Worm (Caenorhabditis elegans) whole organism, late embryonic: Measurements from ENCODE around the gene egl-2.

Source experiments
- F13H6.1 ChIP-seq: sonication (generic microtip); optimal IDR thresholded peaks from 2 replicates; lab custom pipeline; 2016; ENCODE audit warnings: missing genetic modification characterization, missing compliant biosample characterization
- K02D7.2 ChIP-seq: sonication (generic microtip); optimal IDR thresholded peaks from 2 replicates; lab custom pipeline; 2017; ENCODE audit warnings: mild to moderate bottlenecking, missing genetic modification characterization, missing compliant biosample characterization
- ama-1 ChIP-seq: fragments of 150-350 bp; optimal IDR thresholded peaks from 2 replicates; lab custom pipeline; 2014
- ceh-9 ChIP-seq: sonication (generic microtip); optimal IDR thresholded peaks from 2 replicates; lab custom pipeline; 2016; ENCODE audit warnings: mild to moderate bottlenecking, missing genetic modification characterization, inconsistent platforms, missing compliant biosample characterization
- che-1 ChIP-seq: sonication (generic microtip); optimal IDR thresholded peaks from 2 replicates; lab custom pipeline; 2016; ENCODE audit warnings: mild to moderate bottlenecking, missing genetic modification characterization, missing compliant biosample characterization
- fax-1 ChIP-seq: sonication (generic microtip); optimal IDR thresholded peaks from 2 replicates; lab custom pipeline; 2016; ENCODE audit warnings: missing genotype, missing genetic modification characterization, missing compliant biosample characterization
- fkh-10 ChIP-seq: fragments of 150-350 bp; optimal IDR thresholded peaks from 2 replicates; lab custom pipeline; 2014; ENCODE audit warnings: missing biosample characterization, missing genetic modification reagents, missing genetic modification characterization
- nhr-11 ChIP-seq: fragments of 150-350 bp; optimal IDR thresholded peaks from 2 replicates; lab custom pipeline; 2014; ENCODE audit warnings: missing biosample characterization, missing genetic modification characterization
- nhr-232 ChIP-seq: sonication (generic microtip); optimal IDR thresholded peaks from 2 replicates; lab custom pipeline; 2016; ENCODE audit warnings: missing genetic modification characterization, missing compliant biosample characterization
- ref-2 ChIP-seq: sonication (generic microtip); optimal IDR thresholded peaks from 2 replicates; lab custom pipeline; 2016; ENCODE audit warnings: missing genetic modification characterization, missing compliant biosample characterization
- sdc-2 ChIP-seq: sonication (generic microtip); optimal IDR thresholded peaks from 2 replicates; lab custom pipeline; 2016; ENCODE audit warnings: missing genotype, missing genetic modification characterization, missing compliant biosample characterization
- sox-4 ChIP-seq: sonication (generic microtip); optimal IDR thresholded peaks from 2 replicates; lab custom pipeline; 2017; ENCODE audit warnings: mild to moderate bottlenecking, missing genetic modification characterization, inconsistent platforms, missing compliant biosample characterization
- unc-55 ChIP-seq: sonication (generic microtip); optimal IDR thresholded peaks from 2 replicates; lab custom pipeline; 2017; ENCODE audit warnings: missing biosample characterization, missing genetic modification reagents, missing genetic modification characterization

DNA sequence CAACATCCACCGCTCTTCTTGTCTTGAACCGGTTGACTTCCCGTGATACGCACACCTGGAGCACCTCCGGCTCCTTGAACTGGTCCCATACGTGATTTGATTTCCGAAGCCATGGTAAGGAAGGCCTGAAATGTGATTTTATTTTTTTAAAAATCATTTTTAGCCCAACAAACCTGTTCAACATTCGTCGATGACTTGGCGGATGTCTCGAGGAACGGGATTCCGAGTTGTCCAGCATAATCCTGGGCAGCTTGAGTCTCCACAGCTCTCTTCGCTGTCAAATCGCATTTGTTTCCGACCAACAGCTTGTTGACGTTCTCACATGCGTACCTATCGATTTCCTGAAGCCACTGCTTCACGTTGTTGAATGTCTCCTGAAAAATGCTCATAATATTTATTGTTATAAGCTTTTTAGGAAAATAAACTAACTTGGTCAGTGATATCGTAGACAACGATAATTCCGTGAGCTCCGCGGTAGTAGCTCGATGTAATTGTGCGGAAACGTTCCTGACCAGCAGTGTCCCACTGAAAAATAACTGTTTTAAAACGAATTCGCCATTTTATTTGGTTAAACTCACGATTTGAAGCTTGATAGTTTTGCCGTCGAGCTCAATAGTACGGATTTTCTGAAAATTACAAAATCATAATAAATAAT is 35.9 kb downstream of the egl-2 start:
- TF ChIP-seq sdc-2 (tag; lab: Kevin White, UChicago) (no peak), sox-4 (tag; lab: Kevin White, UChicago) (no peak), nhr-232 (tag; lab: Kevin White, UChicago) (no peak), nhr-11 (no peak), fax-1 (tag; lab: Kevin White, UChicago) (no peak), ref-2 (tag; lab: Kevin White, UChicago) (no peak), ama-1 (lab: Kevin White, UChicago) (no peak), F13H6.1 (tag; lab: Kevin White, UChicago) (no peak), ceh-9 (tag; lab: Kevin White, UChicago) (no peak), K02D7.2 (tag; lab: Kevin White, UChicago) (no peak), che-1 (no peak), unc-55 (GFP tag; lab: Kevin White, UChicago) (no peak), fkh-10 (GFP tag; lab: Kevin White, UChicago) (no peak)
